Fruit fly (Drosophila melanogaster) whole organism, embryonic: ENCODE measurements around the gene Wsck.

Experiments
- CG11085 ChIP-seq: fragments of 200-800 bp; sonication (Bioruptor generic); IDR thresholded peaks from 2 replicates; pipeline ENCODE4 v1.3.6; 2022; ENCODE audit warnings: missing biosample characterization, missing genetic modification characterization
- CG11504 ChIP-seq: fragments of 200-800 bp; sonication (Bioruptor generic); optimal IDR thresholded peaks from 3 replicates; lab custom pipeline; 2019; ENCODE audit warnings: missing biosample characterization, mild to moderate bottlenecking, missing genetic modification characterization, moderate library complexity
- CG11695 ChIP-seq: fragments of 200-800 bp; sonication (Bioruptor generic); IDR thresholded peaks from 3 replicates; pipeline ENCODE4 v1.3.6; 2022; ENCODE audit warnings: missing biosample characterization, missing genetic modification characterization
- CG13287 ChIP-seq: fragments of 200-800 bp; sonication (Bioruptor generic); IDR thresholded peaks from 2 replicates; pipeline ENCODE4 v1.3.6; 2022; ENCODE audit warnings: missing biosample characterization, missing genetic modification characterization; ENCODE audit not compliant: partially characterized antibody
- CG13424 ChIP-seq: fragments of 200-800 bp; sonication (Bioruptor generic); optimal IDR thresholded peaks from 2 replicates; lab custom pipeline; 2019; ENCODE audit warnings: missing biosample characterization, mild to moderate bottlenecking, missing genetic modification characterization, moderate library complexity
- CG13894 ChIP-seq: fragments of 200-800 bp; sonication (Bioruptor generic); optimal IDR thresholded peaks from 3 replicates; lab custom pipeline; 2018; ENCODE audit warnings: missing biosample characterization, mild to moderate bottlenecking, missing genetic modification characterization, moderate library complexity
- CG15514 ChIP-seq: fragments of 200-800 bp; sonication (Bioruptor generic); optimal IDR thresholded peaks from 3 replicates; lab custom pipeline; 2017; ENCODE audit warnings: missing biosample characterization, missing genetic modification characterization, mild to moderate bottlenecking, moderate library complexity, missing genetic modification reagents
- CG18619 ChIP-seq: fragments of 200-800 bp; sonication (Bioruptor generic); optimal IDR thresholded peaks from 3 replicates; lab custom pipeline; 2017; ENCODE audit warnings: missing biosample characterization, mild to moderate bottlenecking, missing genetic modification characterization
- CG2116 ChIP-seq: fragments of 200-800 bp; sonication (Bioruptor generic); optimal IDR thresholded peaks from 3 replicates; lab custom pipeline; 2018; ENCODE audit warnings: missing biosample characterization, mild to moderate bottlenecking, missing genetic modification characterization
- CG3281 ChIP-seq: fragments of 200-800 bp; sonication (Bioruptor generic); optimal IDR thresholded peaks from 3 replicates; lab custom pipeline; 2017; ENCODE audit warnings: missing biosample characterization, mild to moderate bottlenecking, missing genetic modification characterization
- CG34376 ChIP-seq: fragments of 200-800 bp; sonication (Bioruptor generic); optimal IDR thresholded peaks from 2 replicates; lab custom pipeline; 2018; ENCODE audit warnings: missing biosample characterization, mild to moderate bottlenecking, missing genetic modification characterization
- CG34422 ChIP-seq: fragments of 200-800 bp; sonication (Bioruptor generic); IDR thresholded peaks from 3 replicates; pipeline ENCODE4 v1.3.6; 2022; ENCODE audit warnings: missing biosample characterization, missing genetic modification characterization
- CG4404 ChIP-seq: fragments of 200-800 bp; sonication (Bioruptor generic); IDR thresholded peaks from 2 replicates; pipeline ENCODE4 v1.3.6; 2022; ENCODE audit warnings: missing biosample characterization, missing genetic modification characterization
- CG8924 ChIP-seq: fragments of 200-800 bp; optimal IDR thresholded peaks from 3 replicates; lab custom pipeline; 2019; ENCODE audit warnings: missing biosample characterization, mild to moderate bottlenecking, missing genetic modification characterization, moderate library complexity
- CG8944 ChIP-seq: fragments of 200-800 bp; sonication (Bioruptor generic); optimal IDR thresholded peaks from 3 replicates; lab custom pipeline; 2016; ENCODE audit warnings: missing biosample characterization, missing genetic modification characterization
- CG9932 ChIP-seq: fragments of 200-800 bp; sonication (Bioruptor generic); IDR thresholded peaks from 2 replicates; pipeline ENCODE4 v1.3.6; 2022; ENCODE audit warnings: missing biosample characterization, missing genetic modification characterization
- Dref ChIP-seq: fragments of 200-800 bp; sonication (Bioruptor generic); IDR thresholded peaks from 2 replicates; pipeline ENCODE4 v1.3.6; 2022; ENCODE audit warnings: missing biosample characterization, missing genetic modification characterization
- E2f2 ChIP-seq: fragments of 200-800 bp; sonication (Bioruptor generic); IDR thresholded peaks from 2 replicates; pipeline ENCODE4 v1.3.6; 2022; ENCODE audit warnings: missing biosample characterization, missing genetic modification characterization
- Hr78 ChIP-seq, 2 experiments: fragments of 200-800 bp in 1 of 2; fragments of >200 bp in 1 of 2; sonication (Bioruptor generic) in 1 of 2; optimal IDR thresholded peaks; 2 replicates each; lab custom pipeline; 2017 to 2019; ENCODE audit warnings: missing biosample characterization in 2 of 2, missing genetic modification characterization in 2 of 2, mild to moderate bottlenecking in 1 of 2, moderate library complexity in 1 of 2
- MESR4 ChIP-seq: fragments of 200-800 bp; sonication (Bioruptor generic); optimal IDR thresholded peaks from 2 replicates; lab custom pipeline; 2018; ENCODE audit warnings: missing biosample characterization, mild to moderate bottlenecking, missing genetic modification characterization, moderate library complexity
- MTF-1 ChIP-seq: fragments of 200-800 bp; sonication (Bioruptor generic); optimal IDR thresholded peaks from 2 replicates; lab custom pipeline; 2018; ENCODE audit warnings: missing biosample characterization, mild to moderate bottlenecking, missing genetic modification characterization, borderline replicate concordance
- Mad ChIP-seq: fragments of 200-800 bp; sonication (Bioruptor generic); optimal IDR thresholded peaks from 2 replicates; lab custom pipeline; 2016; ENCODE audit warnings: missing biosample characterization, missing genetic modification characterization
- Nf-YC ChIP-seq: fragments of 200-800 bp; optimal IDR thresholded peaks from 3 replicates; lab custom pipeline; 2019; ENCODE audit warnings: missing biosample characterization, mild to moderate bottlenecking, missing genetic modification characterization, moderate library complexity
- Oaz ChIP-seq: fragments of 200-800 bp; sonication (Bioruptor generic); IDR thresholded peaks from 2 replicates; pipeline ENCODE4 v1.3.6; 2022; ENCODE audit warnings: missing biosample characterization, missing genetic modification characterization
- Opbp ChIP-seq: fragments of 200-800 bp; sonication (Bioruptor generic); IDR thresholded peaks from 3 replicates; pipeline ENCODE4 v1.3.6; 2022; ENCODE audit warnings: missing biosample characterization, missing genetic modification characterization; ENCODE audit not compliant: partially characterized antibody
- PHDP ChIP-seq: fragments of 200-800 bp; sonication (Bioruptor generic); optimal IDR thresholded peaks from 3 replicates; lab custom pipeline; 2018; ENCODE audit warnings: missing biosample characterization, mild to moderate bottlenecking, missing genetic modification characterization, moderate library complexity
- Poxn ChIP-seq: fragments of 200-800 bp; sonication (Bioruptor generic); IDR thresholded peaks from 2 replicates; pipeline ENCODE4 v1.3.6; 2022; ENCODE audit warnings: missing biosample characterization, missing genetic modification characterization
- Scr ChIP-seq: fragments of 200-800 bp; sonication (Bioruptor generic); IDR thresholded peaks from 2 replicates; pipeline ENCODE4 v1.3.6; 2022; ENCODE audit warnings: missing biosample characterization, missing genetic modification characterization; ENCODE audit not compliant: partially characterized antibody
- Side ChIP-seq: fragments of 200-800 bp; sonication (Bioruptor generic); optimal IDR thresholded peaks from 2 replicates; lab custom pipeline; 2016; ENCODE audit warnings: missing biosample characterization, missing genetic modification characterization
- Sin3A ChIP-seq: fragments of >200 bp; optimal IDR thresholded peaks from 2 replicates; lab custom pipeline; 2018
- Sry-δ ChIP-seq: fragments of 200-800 bp; sonication (Bioruptor generic); optimal IDR thresholded peaks from 2 replicates; lab custom pipeline; 2016; ENCODE audit warnings: missing biosample characterization, missing genetic modification characterization
- YL-1 ChIP-seq: fragments of 200-800 bp; sonication (Bioruptor generic); optimal IDR thresholded peaks from 3 replicates; lab custom pipeline; 2017; ENCODE audit warnings: missing biosample characterization, mild to moderate bottlenecking, missing genetic modification characterization
- btn ChIP-seq: fragments of 200-800 bp; sonication (Bioruptor generic); optimal IDR thresholded peaks from 2 replicates; lab custom pipeline; 2016; ENCODE audit warnings: missing biosample characterization, missing genetic modification characterization
- cas ChIP-seq: fragments of 200-800 bp; sonication (Bioruptor generic); IDR thresholded peaks from 2 replicates; pipeline ENCODE4 v1.3.6; 2022; ENCODE audit warnings: missing biosample characterization, missing genetic modification characterization
- crp ChIP-seq, 2 experiments: fragments of 200-800 bp; sonication (Bioruptor generic); optimal IDR thresholded peaks; 2 replicates in 1 of 2; 3 replicates in 1 of 2; lab custom pipeline; 2017; ENCODE audit warnings: missing biosample characterization in 2 of 2, missing genetic modification characterization in 2 of 2, mild to moderate bottlenecking in 1 of 2, moderate library complexity in 1 of 2
- esg ChIP-seq: fragments of 200-800 bp; sonication (Bioruptor generic); conservative IDR thresholded peaks from 2 replicates; pipeline ENCODE4 v1.3.6; 2022; ENCODE audit warnings: missing biosample characterization, missing genetic modification characterization
- gfzf ChIP-seq: fragments of 200-800 bp; sonication (Bioruptor generic); optimal IDR thresholded peaks from 2 replicates; lab custom pipeline; 2016; ENCODE audit warnings: missing biosample characterization, mild to moderate bottlenecking, missing genetic modification characterization, moderate library complexity
- inv ChIP-seq: fragments of 200-800 bp; sonication (Bioruptor generic); IDR thresholded peaks from 2 replicates; pipeline ENCODE4 v1.3.6; 2022; ENCODE audit warnings: missing biosample characterization, missing genetic modification characterization; ENCODE audit not compliant: partially characterized antibody
- kah ChIP-seq: fragments of 200-800 bp; sonication (Bioruptor generic); optimal IDR thresholded peaks from 2 replicates; lab custom pipeline; 2018; ENCODE audit warnings: missing biosample characterization, mild to moderate bottlenecking, missing genetic modification characterization
- ken ChIP-seq: fragments of 200-800 bp; sonication (Bioruptor generic); IDR thresholded peaks from 3 replicates; pipeline ENCODE4 v1.3.6; 2022; ENCODE audit warnings: missing biosample characterization, missing genetic modification characterization
- nerfin-1 ChIP-seq: fragments of 200-800 bp; sonication (Bioruptor generic); optimal IDR thresholded peaks from 3 replicates; lab custom pipeline; 2019; ENCODE audit warnings: missing biosample characterization, mild to moderate bottlenecking, missing genetic modification characterization, moderate library complexity
- oc ChIP-seq: fragments of 200-800 bp; sonication (Bioruptor generic); optimal IDR thresholded peaks from 2 replicates; lab custom pipeline; 2018; ENCODE audit warnings: missing biosample characterization, mild to moderate bottlenecking, missing genetic modification characterization, moderate library complexity
- odd ChIP-seq: fragments of 200-800 bp; sonication (Bioruptor generic); optimal IDR thresholded peaks from 2 replicates; lab custom pipeline; 2017; ENCODE audit warnings: missing biosample characterization, mild to moderate bottlenecking, missing genetic modification characterization
- pb ChIP-seq: fragments of 200-800 bp; sonication (Bioruptor generic); optimal IDR thresholded peaks from 3 replicates; lab custom pipeline; 2016; ENCODE audit warnings: missing biosample characterization, missing genetic modification characterization
- repo ChIP-seq: fragments of 200-800 bp; sonication (Bioruptor generic); optimal IDR thresholded peaks from 2 replicates; lab custom pipeline; 2016; ENCODE audit warnings: missing biosample characterization, missing genetic modification characterization
- shn ChIP-seq: fragments of 200-800 bp; sonication (Bioruptor generic); optimal IDR thresholded peaks from 3 replicates; lab custom pipeline; 2016; ENCODE audit warnings: missing biosample characterization, missing genetic modification characterization
- tap ChIP-seq: fragments of 200-800 bp; optimal IDR thresholded peaks from 3 replicates; lab custom pipeline; 2019; ENCODE audit warnings: missing biosample characterization, mild to moderate bottlenecking, missing genetic modification characterization, moderate library complexity
- wdn ChIP-seq: fragments of 200-800 bp; sonication (Bioruptor generic); IDR thresholded peaks from 2 replicates; pipeline ENCODE4 v1.3.6; 2022; ENCODE audit warnings: missing biosample characterization, missing genetic modification characterization
- wor ChIP-seq: fragments of 200-800 bp; sonication (Bioruptor generic); IDR thresholded peaks from 2 replicates; pipeline ENCODE4 v1.3.6; 2022; ENCODE audit warnings: missing biosample characterization, missing genetic modification characterization
- yki ChIP-seq: fragments of >200 bp; optimal IDR thresholded peaks from 3 replicates; lab custom pipeline; 2018
- zen ChIP-seq: fragments of 200-800 bp; sonication (Bioruptor generic); optimal IDR thresholded peaks from 3 replicates; lab custom pipeline; 2018; ENCODE audit warnings: missing biosample characterization, mild to moderate bottlenecking, missing genetic modification characterization, moderate library complexity
- zf30C ChIP-seq: fragments of 200-800 bp; sonication (Bioruptor generic); optimal IDR thresholded peaks from 3 replicates; lab custom pipeline; 2018; ENCODE audit warnings: missing biosample characterization, mild to moderate bottlenecking, missing genetic modification characterization

Wsck gene

DNA sequence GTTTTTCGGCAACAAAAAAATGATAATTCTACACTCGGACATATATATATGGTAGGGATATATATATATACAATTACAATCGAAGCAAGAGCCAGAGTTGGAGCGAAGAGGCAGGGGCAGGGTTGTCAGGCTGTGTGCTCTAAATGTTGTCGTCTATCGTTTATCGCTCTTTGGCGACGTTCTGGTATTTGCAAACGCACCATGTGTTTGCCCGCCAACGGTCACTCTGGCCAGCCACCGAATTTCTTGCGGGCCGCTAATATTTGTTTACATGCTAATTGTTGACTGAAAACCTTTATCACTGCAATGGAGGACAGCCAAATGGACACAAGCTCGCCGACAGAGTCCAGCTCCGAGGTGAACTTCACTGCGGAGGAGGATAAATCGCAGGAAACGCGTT lies 20.0 kb upstream of the Wsck start, which contains the start of the genes puf and ash2 (continued):
- peak; percentile 86 for TF ChIP-seq CG2116 (GFP tag; lab: Kevin White, UChicago)
- no peak for TF ChIP-seq oc (tag; lab: Kevin White, UChicago)
- TF ChIP-seq CG8944 (GFP tag; lab: Kevin White, UChicago), result no peak
- no peak for TF ChIP-seq esg
- TF ChIP-seq YL-1, result peak; percentile 83
- TF ChIP-seq CG13424 (tag; lab: Kevin White, UChicago), result no peak
- TF ChIP-seq pb (GFP tag; lab: Kevin White, UChicago), result no peak
- TF ChIP-seq E2f2 (GFP tag; lab: Robert Waterston, UW), result peak; percentile 58
- TF ChIP-seq btn, result no peak
- no peak for TF ChIP-seq repo (GFP tag; lab: Kevin White, UChicago)
- no peak for TF ChIP-seq wor (GFP tag; lab: Robert Waterston, UW)
- no peak for TF ChIP-seq MTF-1 (GFP tag; lab: Kevin White, UChicago)
- peak; percentile 82 for TF ChIP-seq gfzf (GFP tag; lab: Kevin White, UChicago)
- no peak for TF ChIP-seq Mad (GFP tag; lab: Kevin White, UChicago)
- TF ChIP-seq inv (GFP tag; lab: Robert Waterston, UW), result no peak
- no peak for TF ChIP-seq wdn (GFP tag; lab: Robert Waterston, UW)
- TF ChIP-seq CG34422 (GFP tag; lab: Robert Waterston, UW), result peak; percentile 91
- TF ChIP-seq CG18619 (GFP tag; lab: Kevin White, UChicago), result no peak
- peak in 1 of 2 experiments; percentile 73 for TF ChIP-seq crp (GFP tag; optimal IDR thresholded peaks at IDR 0.05; lab: Kevin White, UChicago)
- peak; percentile 46 for TF ChIP-seq Scr (GFP tag; lab: Robert Waterston, UW)
- TF ChIP-seq CG13894 (tag; lab: Kevin White, UChicago), result no peak
- no peak for TF ChIP-seq cas (GFP tag; lab: Robert Waterston, UW)
- no peak for TF ChIP-seq shn
- TF ChIP-seq Hr78 (GFP tag; optimal IDR thresholded peaks at IDR 0.05; lab: Kevin White, UChicago), result no peak
- TF ChIP-seq CG15514 (GFP tag; lab: Kevin White, UChicago), result peak; percentile 73
- no peak for TF ChIP-seq CG4404 (GFP tag; lab: Robert Waterston, UW)
- peak; percentile 68 for TF ChIP-seq CG13287 (GFP tag; lab: Robert Waterston, UW)
- no peak for TF ChIP-seq yki
- TF ChIP-seq Sry-δ, result peak; percentile 65
- TF ChIP-seq CG3281 (GFP tag; lab: Kevin White, UChicago), result no peak
- no peak for TF ChIP-seq PHDP (tag; lab: Kevin White, UChicago)
- TF ChIP-seq odd (GFP tag; lab: Kevin White, UChicago), result no peak
- TF ChIP-seq CG11504 (tag; lab: Kevin White, UChicago), result no peak
- no peak for TF ChIP-seq nerfin-1 (tag; lab: Kevin White, UChicago)
- TF ChIP-seq zf30C (GFP tag; lab: Kevin White, UChicago), result no peak
- TF ChIP-seq Oaz (GFP tag; lab: Robert Waterston, UW), result no peak
- peak; percentile 76 for TF ChIP-seq MESR4 (GFP tag; lab: Kevin White, UChicago)
- no peak for TF ChIP-seq CG8924 (tag; lab: Kevin White, UChicago)
- TF ChIP-seq tap (tag; lab: Kevin White, UChicago), result no peak
- no peak for TF ChIP-seq CG11695 (GFP tag; lab: Robert Waterston, UW)
- peak; percentile 14 for TF ChIP-seq kah
- TF ChIP-seq Sin3A (lab: Kevin White, UChicago), result peak; percentile 74
- TF ChIP-seq CG9932 (GFP tag; lab: Robert Waterston, UW), result no peak
- no peak for TF ChIP-seq CG34376 (GFP tag; lab: Kevin White, UChicago)
- no peak for TF ChIP-seq zen (tag; lab: Kevin White, UChicago)
- TF ChIP-seq Side (GFP tag; lab: Kevin White, UChicago), result no peak
- TF ChIP-seq Opbp (GFP tag; lab: Robert Waterston, UW), result peak; percentile 69
- TF ChIP-seq CG11085 (GFP tag; lab: Robert Waterston, UW), result no peak
- TF ChIP-seq Dref (GFP tag; lab: Robert Waterston, UW), result peak; percentile 90
- TF ChIP-seq Poxn (GFP tag; lab: Robert Waterston, UW), result no peak
- TF ChIP-seq ken (GFP tag; lab: Robert Waterston, UW), result no peak
- no peak for TF ChIP-seq Nf-YC
